Fruit fly (Drosophila melanogaster) whole organism, embryonic: ENCODE data around the gene Sfp26Ad.

Experiments used
- Blimp-1 ChIP-seq: fragments of 200-800 bp; sonication (Bioruptor generic); optimal IDR thresholded peaks from 3 replicates; lab custom pipeline; 2018; ENCODE audit warnings: missing biosample characterization, missing genetic modification characterization, mild to moderate bottlenecking, moderate library complexity, missing genetic modification reagents
- CG11093 ChIP-seq: fragments of 200-800 bp; sonication (Bioruptor generic); IDR thresholded peaks from 3 replicates; pipeline ENCODE4 v1.3.6; 2022; ENCODE audit warnings: missing biosample characterization, missing genetic modification characterization
- CG13287 ChIP-seq: fragments of 200-800 bp; sonication (Bioruptor generic); IDR thresholded peaks from 2 replicates; pipeline ENCODE4 v1.3.6; 2022; ENCODE audit warnings: missing biosample characterization, missing genetic modification characterization; ENCODE audit not compliant: partially characterized antibody
- CG18476 ChIP-seq: fragments of 200-800 bp; sonication (Bioruptor generic); optimal IDR thresholded peaks from 2 replicates; lab custom pipeline; 2016; ENCODE audit warnings: missing biosample characterization, mild to moderate bottlenecking, missing genetic modification characterization
- CG2199 ChIP-seq: fragments of 200-800 bp; sonication (Bioruptor generic); IDR thresholded peaks from 3 replicates; pipeline ENCODE4 v1.3.6; 2022; ENCODE audit warnings: missing biosample characterization, missing genetic modification characterization
- CG4360 ChIP-seq: fragments of 200-800 bp; sonication (Bioruptor generic); IDR thresholded peaks from 2 replicates; pipeline ENCODE4 v1.3.6; 2022; ENCODE audit warnings: missing biosample characterization, missing genetic modification characterization
- CG6689 ChIP-seq: fragments of 200-800 bp; sonication (Bioruptor generic); IDR thresholded peaks from 2 replicates; pipeline ENCODE4 v1.3.6; 2022; ENCODE audit warnings: missing biosample characterization, missing genetic modification characterization
- CG6791 ChIP-seq: fragments of 200-800 bp; sonication (Bioruptor generic); IDR thresholded peaks from 3 replicates; pipeline ENCODE4 v1.3.6; 2022; ENCODE audit warnings: missing biosample characterization, missing genetic modification characterization; ENCODE audit not compliant: partially characterized antibody
- CG7839 ChIP-seq: fragments of 200-800 bp; sonication (Bioruptor generic); optimal IDR thresholded peaks from 3 replicates; lab custom pipeline; 2018; ENCODE audit warnings: missing biosample characterization, mild to moderate bottlenecking, missing genetic modification characterization, moderate library complexity
- Gsc ChIP-seq: fragments of 200-800 bp; sonication (Bioruptor generic); IDR thresholded peaks from 2 replicates; pipeline ENCODE4 v1.3.6; 2022; ENCODE audit warnings: missing biosample characterization, missing genetic modification characterization
- Hr39 ChIP-seq: fragments of >200 bp; optimal IDR thresholded peaks from 2 replicates; lab custom pipeline; 2017
- Mad ChIP-seq: fragments of 200-800 bp; sonication (Bioruptor generic); optimal IDR thresholded peaks from 2 replicates; lab custom pipeline; 2016; ENCODE audit warnings: missing biosample characterization, missing genetic modification characterization
- Med ChIP-seq: fragments of 200-800 bp; sonication (Bioruptor generic); peaks from one replicate; lab custom pipeline; 2016; ENCODE audit warnings: missing biosample characterization, missing genetic modification characterization, mild to moderate bottlenecking, inconsistent platforms, moderate library complexity
- NFAT ChIP-seq: fragments of 200-800 bp; sonication (Bioruptor generic); IDR thresholded peaks from 2 replicates; pipeline ENCODE4 v1.3.6; 2022; ENCODE audit warnings: missing biosample characterization, missing genetic modification characterization
- PHDP ChIP-seq: fragments of 200-800 bp; sonication (Bioruptor generic); optimal IDR thresholded peaks from 3 replicates; lab custom pipeline; 2018; ENCODE audit warnings: missing biosample characterization, mild to moderate bottlenecking, missing genetic modification characterization, moderate library complexity
- Pdp1 ChIP-seq, 2 experiments: fragments of 200-800 bp; sonication (Bioruptor generic); optimal IDR thresholded peaks; 3 replicates each; lab custom pipeline; 2016; ENCODE audit warnings: missing biosample characterization in 2 of 2, missing genetic modification characterization in 2 of 2, mild to moderate bottlenecking in 1 of 2, moderate library complexity in 1 of 2
- Ptx1 ChIP-seq: fragments of 200-800 bp; sonication (Bioruptor generic); IDR thresholded peaks from 2 replicates; pipeline ENCODE4 v1.3.6; 2022; ENCODE audit warnings: missing biosample characterization, missing genetic modification characterization
- ap ChIP-seq: fragments of 200-800 bp; sonication (Bioruptor generic); IDR thresholded peaks from 2 replicates; pipeline ENCODE4 v1.3.6; 2022; ENCODE audit warnings: missing biosample characterization, missing genetic modification characterization
- bbx ChIP-seq: fragments of 200-800 bp; sonication (Bioruptor generic); IDR thresholded peaks from 2 replicates; pipeline ENCODE4 v1.3.6; 2022; ENCODE audit warnings: missing biosample characterization, missing genetic modification characterization; ENCODE audit not compliant: partially characterized antibody
- crol ChIP-seq: fragments of 200-800 bp; sonication (Bioruptor generic); IDR thresholded peaks from 2 replicates; pipeline ENCODE4 v1.3.6; 2022; ENCODE audit warnings: missing biosample characterization, missing genetic modification characterization
- fd96Cb ChIP-seq: fragments of 200-800 bp; sonication (Bioruptor generic); optimal IDR thresholded peaks from 2 replicates; lab custom pipeline; 2018; ENCODE audit warnings: missing biosample characterization, mild to moderate bottlenecking, missing genetic modification characterization, moderate library complexity
- gcm ChIP-seq: fragments of 200-800 bp; sonication (Bioruptor generic); optimal IDR thresholded peaks from 2 replicates; lab custom pipeline; 2019; ENCODE audit warnings: missing biosample characterization, mild to moderate bottlenecking, missing genetic modification characterization, moderate library complexity
- nerfin-2 ChIP-seq: fragments of 200-800 bp; sonication (Bioruptor generic); IDR thresholded peaks from 2 replicates; pipeline ENCODE4 v1.3.6; 2022; ENCODE audit warnings: missing biosample characterization, missing genetic modification characterization; ENCODE audit not compliant: partially characterized antibody
- prd ChIP-seq, 3 experiments: fragments of >200 bp in 2 of 3; fragments of 200-800 bp in 1 of 3; sonication (Bioruptor generic) in 1 of 3; optimal IDR thresholded peaks in 2 of 3; IDR thresholded peaks in 1 of 3; 2 replicates in 2 of 3; 3 replicates in 1 of 3; pipeline versions ENCODE4 v1.3.6 to Lab custom; 2017 to 2022; ENCODE audit warnings: missing biosample characterization in 1 of 3, missing genetic modification characterization in 1 of 3
- sens ChIP-seq: fragments of 200-800 bp; sonication (Bioruptor generic); peaks from one replicate; lab custom pipeline; 2016; ENCODE audit warnings: missing biosample characterization, missing genetic modification characterization
- sisA ChIP-seq: fragments of 200-800 bp; sonication (Bioruptor generic); IDR thresholded peaks from 2 replicates; pipeline ENCODE4 v1.3.6; 2022; ENCODE audit warnings: missing biosample characterization, missing genetic modification characterization
- ssp ChIP-seq: fragments of 200-800 bp; sonication (Bioruptor generic); IDR thresholded peaks from 2 replicates; pipeline ENCODE4 v1.3.6; 2022; ENCODE audit warnings: missing biosample characterization, missing genetic modification characterization
- tio ChIP-seq: fragments of 200-800 bp; sonication (Bioruptor generic); optimal IDR thresholded peaks from 2 replicates; lab custom pipeline; 2017; ENCODE audit warnings: missing biosample characterization, missing genetic modification characterization, inconsistent platforms
- vvl ChIP-seq: fragments of 200-800 bp; sonication (Bioruptor generic); IDR thresholded peaks from 2 replicates; pipeline ENCODE4 v1.3.6; 2022; ENCODE audit warnings: missing biosample characterization, missing genetic modification characterization
- zen2 ChIP-seq: fragments of 200-800 bp; sonication (Bioruptor generic); IDR thresholded peaks from 3 replicates; pipeline ENCODE4 v1.3.6; 2022; ENCODE audit warnings: missing biosample characterization, missing genetic modification characterization; ENCODE audit not compliant: partially characterized antibody

Sfp26Ad gene

dm6 chr2L:5961169-5961918, 18.2 kb upstream of the Sfp26Ad start (continued):
- TF ChIP-seq CG13287 (GFP tag; lab: Robert Waterston, UW) (no peak), sisA (GFP tag; lab: Robert Waterston, UW) (0 out of 2 replicates have a peak, but pooled peaks have one; percentile 7), bbx (GFP tag; lab: Robert Waterston, UW) (peak; percentile 30; the same call in 1 of the 2 replicates), Blimp-1 (GFP tag; lab: Kevin White, UChicago) (peak; percentile 87), CG4360 (GFP tag; lab: Robert Waterston, UW) (0 out of 2 replicates have a peak, but pooled peaks have one; percentile 13), CG18476 (no peak), gcm (peak; percentile 24), CG2199 (GFP tag; lab: Robert Waterston, UW) (no peak), crol (GFP tag; lab: Robert Waterston, UW) (peak; percentile 39; the same call in 1 of the 2 replicates), prd (optimal IDR thresholded peaks at IDR 0.05; lab: Kevin White, UChicago) (no peak), prd (GFP tag; IDR thresholded peaks at IDR 0.05; lab: Robert Waterston, UW) (0 out of 3 replicates have a peak, but pooled peaks have one; percentile 9), zen2 (GFP tag; lab: Robert Waterston, UW) (0 out of 3 replicates have a peak, but pooled peaks have one; percentile 16), Pdp1 (GFP tag; optimal IDR thresholded peaks at IDR 0.05; lab: Kevin White, UChicago) (peak in 1 of 2 experiments; percentile 57)

- no peak for TF ChIP-seq NFAT (GFP tag; lab: Robert Waterston, UW)
- TF ChIP-seq ssp (GFP tag; lab: Robert Waterston, UW) = peak; percentile 15; the same call in 1 of the 2 replicates
- TF ChIP-seq PHDP (tag; lab: Kevin White, UChicago) = no peak
- peak; percentile 32 for TF ChIP-seq sens (GFP tag; lab: Kevin White, UChicago)
- TF ChIP-seq tio (GFP tag; lab: Kevin White, UChicago) = no peak
- TF ChIP-seq CG6791 (GFP tag; lab: Robert Waterston, UW) = no peak
- TF ChIP-seq Mad (GFP tag; lab: Kevin White, UChicago) = no peak
- TF ChIP-seq ap (GFP tag; lab: Robert Waterston, UW) = no peak
- TF ChIP-seq CG6689 (GFP tag; lab: Robert Waterston, UW) = 0 out of 2 replicates have a peak, but pooled peaks have one; percentile 9
- TF ChIP-seq Med = peak; percentile 61
- no peak for TF ChIP-seq fd96Cb (tag; lab: Kevin White, UChicago)
- 0 out of 2 replicates have a peak, but pooled peaks have one; percentile 13 for TF ChIP-seq Gsc
- 0 out of 3 replicates have a peak, but pooled peaks have one; percentile 53 for TF ChIP-seq CG11093
- no peak for TF ChIP-seq CG7839 (tag; lab: Kevin White, UChicago)
- TF ChIP-seq vvl (GFP tag; lab: Robert Waterston, UW) = no peak
- peak; percentile 43 for TF ChIP-seq Hr39 (lab: Kevin White, UChicago)
Measured at dm6 chr2L:5959863-5960658, 17.0 kb upstream of the Sfp26Ad start, which contains the start of gene Vm26Aa. Gene Vm26Aa, minus strand, starts transcription at chr2L:5960340.

- TF ChIP-seq nerfin-2 (GFP tag; lab: Robert Waterston, UW) (0 out of 2 replicates have a peak, but pooled peaks have one; percentile 30), Ptx1 (GFP tag; lab: Robert Waterston, UW) (no peak)
Measured at dm6 chr2L:5958581-5959177, 15.6 kb upstream of the Sfp26Ad start, which contains the start of gene Vm26Ac. Gene Vm26Ac, minus strand, starts transcription at chr2L:5958631.
